Fruit fly (Drosophila melanogaster): Measurements from ENCODE around the gene Sulf1.
A peak's percentile ranks its signal among the peaks of the same experiment; 100 is the strongest.

Sulf1 gene

dm6 chr3R:16309302-16310080 lies 29.9 kb downstream of the Sulf1 start:
- TF ChIP-seq pan (optimal IDR thresholded peaks at IDR 0.05) = no peak
- no peak for TF ChIP-seq CG8478 (optimal IDR thresholded peaks at IDR 0.05)
- TF ChIP-seq usp (GFP tag; optimal IDR thresholded peaks at IDR 0.05) = no peak
- no peak for TF ChIP-seq Dll (optimal IDR thresholded peaks at IDR 0.05)
- TF ChIP-seq psq (optimal IDR thresholded peaks at IDR 0.05) = no peak
- TF ChIP-seq EcR (GFP tag; optimal IDR thresholded peaks at IDR 0.05) = no peak

- TF ChIP-seq psq (optimal IDR thresholded peaks at IDR 0.05) = no peak
- no peak for TF ChIP-seq pan (optimal IDR thresholded peaks at IDR 0.05)
- no peak for TF ChIP-seq EcR (GFP tag; optimal IDR thresholded peaks at IDR 0.05)
- TF ChIP-seq Dll (optimal IDR thresholded peaks at IDR 0.05) = no peak
- no peak for TF ChIP-seq CG8478 (optimal IDR thresholded peaks at IDR 0.05)
- no peak for TF ChIP-seq usp (GFP tag; optimal IDR thresholded peaks at IDR 0.05)
Measured at dm6 chr3R:16308057-16308456, 31.3 kb downstream of the Sulf1 start.

dm6 chr3R:16305185-16305989 lies 34.0 kb downstream of the Sulf1 start, which contains the start of gene Zip89B:
Zip89B (plus strand) TSS chr3R:16305758.
- peak in 1 of 2 experiments; percentile 59 for TF ChIP-seq EcR (GFP tag; optimal IDR thresholded peaks at IDR 0.05)
- no peak for TF ChIP-seq psq (optimal IDR thresholded peaks at IDR 0.05)

- TF ChIP-seq psq (optimal IDR thresholded peaks at IDR 0.05) (no peak), pan (optimal IDR thresholded peaks at IDR 0.05) (no peak), usp (GFP tag; optimal IDR thresholded peaks at IDR 0.05) (no peak), Dll (optimal IDR thresholded peaks at IDR 0.05) (no peak), CG8478 (optimal IDR thresholded peaks at IDR 0.05) (no peak), EcR (GFP tag; optimal IDR thresholded peaks at IDR 0.05) (no peak)
Measured at dm6 chr3R:16295513-16296123, 43.8 kb downstream of the Sulf1 start.

dm6 chr3R:16290242-16290824 lies 49.0 kb downstream of the Sulf1 start:
- peak in 1 of 2 experiments; percentile 36 for TF ChIP-seq EcR (GFP tag; optimal IDR thresholded peaks at IDR 0.05)
- TF ChIP-seq pan (optimal IDR thresholded peaks at IDR 0.05) = no peak

- TF ChIP-seq psq (optimal IDR thresholded peaks at IDR 0.05) (no peak), pan (optimal IDR thresholded peaks at IDR 0.05) (no peak), usp (GFP tag; optimal IDR thresholded peaks at IDR 0.05) (no peak), Dll (optimal IDR thresholded peaks at IDR 0.05) (no peak), EcR (GFP tag; optimal IDR thresholded peaks at IDR 0.05) (no peak), CG8478 (optimal IDR thresholded peaks at IDR 0.05) (no peak)
Measured at dm6 chr3R:16288714-16289291, 50.6 kb downstream of the Sulf1 start.

- TF ChIP-seq psq (optimal IDR thresholded peaks at IDR 0.05) (no peak), Dll (optimal IDR thresholded peaks at IDR 0.05) (no peak), pan (optimal IDR thresholded peaks at IDR 0.05) (no peak)
Measured at dm6 chr3R:16287850-16288249, 51.5 kb downstream of the Sulf1 start.

dm6 chr3R:16287171-16287570 lies 52.2 kb downstream of the Sulf1 start:
- TF ChIP-seq pan (optimal IDR thresholded peaks at IDR 0.05) = no peak
- no peak for TF ChIP-seq CG8478 (optimal IDR thresholded peaks at IDR 0.05)
- no peak for TF ChIP-seq EcR (GFP tag; optimal IDR thresholded peaks at IDR 0.05)
- TF ChIP-seq psq (optimal IDR thresholded peaks at IDR 0.05) = no peak
- no peak for TF ChIP-seq usp (GFP tag; optimal IDR thresholded peaks at IDR 0.05)
- TF ChIP-seq Dll (optimal IDR thresholded peaks at IDR 0.05) = no peak

dm6 chr3R:16285612-16286188 lies 53.7 kb downstream of the Sulf1 start:
- TF ChIP-seq pan (optimal IDR thresholded peaks at IDR 0.05) = no peak
- no peak for TF ChIP-seq EcR (GFP tag; optimal IDR thresholded peaks at IDR 0.05)
- TF ChIP-seq psq (optimal IDR thresholded peaks at IDR 0.05) = no peak
- TF ChIP-seq usp (GFP tag; optimal IDR thresholded peaks at IDR 0.05) = no peak
- TF ChIP-seq Dll (optimal IDR thresholded peaks at IDR 0.05) = no peak
- no peak for TF ChIP-seq CG8478 (optimal IDR thresholded peaks at IDR 0.05)

dm6 chr3R:16284901-16285300 lies 54.5 kb downstream of the Sulf1 start:
- no peak for TF ChIP-seq EcR (GFP tag; optimal IDR thresholded peaks at IDR 0.05)
- no peak for TF ChIP-seq Dll (optimal IDR thresholded peaks at IDR 0.05)
- TF ChIP-seq pan (optimal IDR thresholded peaks at IDR 0.05) = no peak
- TF ChIP-seq psq (optimal IDR thresholded peaks at IDR 0.05) = no peak
- TF ChIP-seq CG8478 (optimal IDR thresholded peaks at IDR 0.05) = no peak

dm6 chr3R:16284481-16284880 lies 54.9 kb downstream of the Sulf1 start:
- TF ChIP-seq usp (GFP tag; optimal IDR thresholded peaks at IDR 0.05) (no peak), EcR (GFP tag; optimal IDR thresholded peaks at IDR 0.05) (no peak), pan (optimal IDR thresholded peaks at IDR 0.05) (no peak), Dll (optimal IDR thresholded peaks at IDR 0.05) (no peak), psq (optimal IDR thresholded peaks at IDR 0.05) (no peak), CG8478 (optimal IDR thresholded peaks at IDR 0.05) (no peak)

Measured in whole organism.